Fruit fly (Drosophila melanogaster) whole organism, prepupa: ENCODE data around the gene CG34175.

Source experiments
- CG10631 ChIP-seq: fragments of 200-800 bp; sonication (Bioruptor generic); optimal IDR thresholded peaks from 2 replicates; lab custom pipeline; 2016; ENCODE audit warnings: missing biosample characterization, missing genetic modification characterization
- CG10669 ChIP-seq: fragments of 200-800 bp; sonication (Bioruptor generic); optimal IDR thresholded peaks from 3 replicates; lab custom pipeline; 2018; ENCODE audit warnings: missing biosample characterization, mild to moderate bottlenecking, missing genetic modification characterization, moderate library complexity
- CG11294 ChIP-seq: fragments of 200-800 bp; sonication (Bioruptor generic); IDR thresholded peaks from 2 replicates; pipeline ENCODE4 v1.3.6; 2022; ENCODE audit warnings: missing biosample characterization, missing genetic modification characterization
- CG11762 ChIP-seq: fragments of 200-800 bp; sonication (Bioruptor generic); optimal IDR thresholded peaks from 3 replicates; lab custom pipeline; 2016; ENCODE audit warnings: missing biosample characterization, missing genetic modification characterization; ENCODE audit not compliant: insufficient read depth
- CG11902 ChIP-seq: fragments of 200-800 bp; sonication (Bioruptor generic); optimal IDR thresholded peaks from 3 replicates; lab custom pipeline; 2016; ENCODE audit warnings: missing biosample characterization, missing genetic modification characterization
- CG15336 ChIP-seq: fragments of 200-800 bp; sonication (Bioruptor generic); IDR thresholded peaks from 2 replicates; pipeline ENCODE4 v1.3.6; 2022; ENCODE audit warnings: missing biosample characterization, missing genetic modification characterization
- CG1621 ChIP-seq: fragments of 200-800 bp; sonication (Bioruptor generic); optimal IDR thresholded peaks from 3 replicates; lab custom pipeline; 2018; ENCODE audit warnings: missing biosample characterization, mild to moderate bottlenecking, missing genetic modification characterization
- CG16779 ChIP-seq: fragments of 200-800 bp; sonication (Bioruptor generic); optimal IDR thresholded peaks from 3 replicates; lab custom pipeline; 2017; ENCODE audit warnings: missing biosample characterization, mild to moderate bottlenecking, missing genetic modification characterization
- CG31627 ChIP-seq: fragments of 200-800 bp; sonication (Bioruptor generic); optimal IDR thresholded peaks from 3 replicates; lab custom pipeline; 2016; ENCODE audit warnings: missing biosample characterization, missing genetic modification characterization
- CG32006 ChIP-seq: fragments of 200-800 bp; sonication (Bioruptor generic); optimal IDR thresholded peaks from 3 replicates; lab custom pipeline; 2017; ENCODE audit warnings: missing biosample characterization, mild to moderate bottlenecking, missing genetic modification characterization
- CG34406 ChIP-seq: fragments of 200-800 bp; sonication (Bioruptor generic); optimal IDR thresholded peaks from 3 replicates; lab custom pipeline; 2016; ENCODE audit warnings: missing biosample characterization, missing genetic modification characterization
- CG3919 ChIP-seq: fragments of 200-800 bp; sonication (Bioruptor generic); optimal IDR thresholded peaks from 3 replicates; lab custom pipeline; 2016; ENCODE audit warnings: missing biosample characterization, missing genetic modification characterization
- CG4318 ChIP-seq: fragments of 200-800 bp; sonication (Bioruptor generic); optimal IDR thresholded peaks from 3 replicates; lab custom pipeline; 2017; ENCODE audit warnings: missing biosample characterization, mild to moderate bottlenecking, missing genetic modification characterization
- CG6163 ChIP-seq: fragments of 200-800 bp; sonication (Bioruptor generic); IDR thresholded peaks from 3 replicates; pipeline ENCODE4 v1.3.6; 2022; ENCODE audit warnings: missing biosample characterization, missing genetic modification characterization
- CG6276 ChIP-seq: fragments of 200-800 bp; sonication (Bioruptor generic); optimal IDR thresholded peaks from 2 replicates; lab custom pipeline; 2017; ENCODE audit warnings: missing biosample characterization, mild to moderate bottlenecking, missing genetic modification characterization
- CG6792 ChIP-seq: fragments of 200-800 bp; sonication (Bioruptor generic); optimal IDR thresholded peaks from 3 replicates; lab custom pipeline; 2016; ENCODE audit warnings: missing biosample characterization, missing genetic modification characterization
- CG6808 ChIP-seq: fragments of 200-800 bp; sonication (Bioruptor generic); optimal IDR thresholded peaks from 3 replicates; lab custom pipeline; 2017; ENCODE audit warnings: missing biosample characterization, missing genetic modification characterization, mild to moderate bottlenecking, moderate library complexity, missing genetic modification reagents
- CG6854 ChIP-seq: fragments of 200-800 bp; sonication (Bioruptor generic); optimal IDR thresholded peaks from 2 replicates; lab custom pipeline; 2017; ENCODE audit warnings: missing biosample characterization, mild to moderate bottlenecking, missing genetic modification characterization
- CG7368 ChIP-seq: fragments of 200-800 bp; sonication (Bioruptor generic); optimal IDR thresholded peaks from 3 replicates; lab custom pipeline; 2016; ENCODE audit warnings: missing biosample characterization, missing genetic modification characterization
- CG8119 ChIP-seq: fragments of 200-800 bp; sonication (Bioruptor generic); IDR thresholded peaks from 3 replicates; pipeline ENCODE4 v1.3.6; 2022; ENCODE audit warnings: missing biosample characterization, missing genetic modification characterization
- CG8319 ChIP-seq: fragments of 200-800 bp; sonication (Bioruptor generic); optimal IDR thresholded peaks from 3 replicates; lab custom pipeline; 2016; ENCODE audit warnings: missing biosample characterization, missing genetic modification characterization
- CG8632 ChIP-seq: fragments of 200-800 bp; sonication (Bioruptor generic); optimal IDR thresholded peaks from 3 replicates; lab custom pipeline; 2016; ENCODE audit warnings: missing biosample characterization, missing genetic modification characterization
- CG9139 ChIP-seq: fragments of 200-800 bp; sonication (Bioruptor generic); optimal IDR thresholded peaks from 3 replicates; lab custom pipeline; 2017; ENCODE audit warnings: missing biosample characterization, mild to moderate bottlenecking, missing genetic modification characterization
- Eip75B ChIP-seq: fragments of 200-800 bp; sonication (Bioruptor generic); optimal IDR thresholded peaks from 3 replicates; lab custom pipeline; 2016; ENCODE audit warnings: missing biosample characterization, missing genetic modification characterization
- Ets21C ChIP-seq: fragments of 200-800 bp; sonication (Bioruptor generic); optimal IDR thresholded peaks from 3 replicates; lab custom pipeline; 2016; ENCODE audit warnings: missing biosample characterization, missing genetic modification characterization
- Ets96B ChIP-seq: fragments of 200-800 bp; optimal IDR thresholded peaks from 2 replicates; lab custom pipeline; 2019; ENCODE audit warnings: missing biosample characterization, mild to moderate bottlenecking, missing genetic modification characterization, moderate library complexity
- Gug ChIP-seq: fragments of 200-800 bp; sonication (Bioruptor generic); IDR thresholded peaks from 2 replicates; pipeline ENCODE4 v1.3.6; 2022; ENCODE audit warnings: missing biosample characterization, missing genetic modification characterization
- Hr39 ChIP-seq: fragments of 200-800 bp; sonication (Bioruptor generic); optimal IDR thresholded peaks from 2 replicates; lab custom pipeline; 2016; ENCODE audit warnings: missing biosample characterization, missing genetic modification characterization
- Hr4 ChIP-seq: fragments of 200-800 bp; sonication (Bioruptor generic); optimal IDR thresholded peaks from 3 replicates; lab custom pipeline; 2016; ENCODE audit warnings: missing biosample characterization, missing genetic modification characterization
- Lpt ChIP-seq: fragments of 200-800 bp; sonication (Bioruptor generic); optimal IDR thresholded peaks from 3 replicates; lab custom pipeline; 2016; ENCODE audit warnings: missing biosample characterization, missing genetic modification characterization
- OdsH ChIP-seq: fragments of 200-800 bp; sonication (Bioruptor generic); optimal IDR thresholded peaks from 3 replicates; lab custom pipeline; 2016; ENCODE audit warnings: missing biosample characterization, missing genetic modification characterization
- Smox ChIP-seq: fragments of 200-800 bp; sonication (Bioruptor generic); optimal IDR thresholded peaks from 3 replicates; lab custom pipeline; 2016; ENCODE audit warnings: missing biosample characterization, missing genetic modification characterization
- achi ChIP-seq: fragments of 200-800 bp; sonication (Bioruptor generic); optimal IDR thresholded peaks from 3 replicates; lab custom pipeline; 2016; ENCODE audit warnings: missing biosample characterization, missing genetic modification characterization
- acj6 ChIP-seq: fragments of 200-800 bp; sonication (Bioruptor generic); optimal IDR thresholded peaks from 3 replicates; lab custom pipeline; 2016; ENCODE audit warnings: missing biosample characterization, missing genetic modification characterization
- cyc ChIP-seq: fragments of 200-800 bp; sonication (Bioruptor generic); optimal IDR thresholded peaks from 3 replicates; lab custom pipeline; 2016; ENCODE audit warnings: missing biosample characterization, missing genetic modification characterization
- dac ChIP-seq: fragments of 200-800 bp; sonication (Bioruptor generic); optimal IDR thresholded peaks from 2 replicates; lab custom pipeline; 2017; ENCODE audit warnings: missing biosample characterization, mild to moderate bottlenecking, missing genetic modification characterization
- dsx ChIP-seq: fragments of 200-800 bp; optimal IDR thresholded peaks from 3 replicates; lab custom pipeline; 2019; ENCODE audit warnings: missing biosample characterization, mild to moderate bottlenecking, missing genetic modification characterization, moderate library complexity; ENCODE audit not compliant: poor library complexity, severe bottlenecking
- esn ChIP-seq: fragments of 200-800 bp; sonication (Bioruptor generic); optimal IDR thresholded peaks from 2 replicates; lab custom pipeline; 2016; ENCODE audit warnings: missing biosample characterization, mild to moderate bottlenecking, missing genetic modification characterization, moderate library complexity
- fd59A ChIP-seq: fragments of 200-800 bp; sonication (Bioruptor generic); optimal IDR thresholded peaks from 2 replicates; lab custom pipeline; 2017; ENCODE audit warnings: missing biosample characterization, mild to moderate bottlenecking, missing genetic modification characterization, missing genetic modification reagents
- fd85E ChIP-seq: fragments of 200-800 bp; sonication (Bioruptor generic); optimal IDR thresholded peaks from 3 replicates; lab custom pipeline; 2016; ENCODE audit warnings: missing biosample characterization, missing genetic modification characterization
- fkh ChIP-seq: fragments of 200-800 bp; sonication (Bioruptor generic); optimal IDR thresholded peaks from 3 replicates; lab custom pipeline; 2017; ENCODE audit warnings: missing biosample characterization, mild to moderate bottlenecking, missing genetic modification characterization, moderate library complexity
- lz ChIP-seq: fragments of 200-800 bp; sonication (Bioruptor generic); optimal IDR thresholded peaks from 3 replicates; lab custom pipeline; 2016; ENCODE audit warnings: missing biosample characterization, missing genetic modification characterization
- net ChIP-seq: fragments of 200-800 bp; sonication (Bioruptor generic); optimal IDR thresholded peaks from 3 replicates; lab custom pipeline; 2016; ENCODE audit warnings: missing biosample characterization, missing genetic modification characterization
- pdm3 ChIP-seq: fragments of 200-800 bp; sonication (Bioruptor generic); optimal IDR thresholded peaks from 3 replicates; lab custom pipeline; 2016; ENCODE audit warnings: missing biosample characterization, missing genetic modification characterization
- salr ChIP-seq, 2 experiments: fragments of 200-800 bp; sonication (Bioruptor generic); optimal IDR thresholded peaks; 3 replicates each; lab custom pipeline; 2016 to 2018; ENCODE audit warnings: missing biosample characterization in 2 of 2, missing genetic modification characterization in 2 of 2, mild to moderate bottlenecking in 1 of 2
- spab ChIP-seq: fragments of 200-800 bp; sonication (Bioruptor generic); optimal IDR thresholded peaks from 2 replicates; lab custom pipeline; 2017; ENCODE audit warnings: missing biosample characterization, mild to moderate bottlenecking, missing genetic modification characterization, missing genetic modification reagents
- ss ChIP-seq, 2 experiments: fragments of 200-800 bp; sonication (Bioruptor generic); optimal IDR thresholded peaks; 2 replicates in 1 of 2; 3 replicates in 1 of 2; lab custom pipeline; 2017 to 2018; ENCODE audit warnings: mild to moderate bottlenecking in 2 of 2, missing biosample characterization in 2 of 2, missing genetic modification characterization in 2 of 2, moderate library complexity in 1 of 2
- svp ChIP-seq: fragments of 200-800 bp; sonication (Bioruptor generic); peaks from one replicate; lab custom pipeline; 2016; ENCODE audit warnings: missing biosample characterization, missing genetic modification characterization
- topi ChIP-seq: fragments of 200-800 bp; sonication (Bioruptor generic); optimal IDR thresholded peaks from 3 replicates; lab custom pipeline; 2016; ENCODE audit warnings: missing biosample characterization, missing genetic modification characterization

The CG34175 gene

DNA sequence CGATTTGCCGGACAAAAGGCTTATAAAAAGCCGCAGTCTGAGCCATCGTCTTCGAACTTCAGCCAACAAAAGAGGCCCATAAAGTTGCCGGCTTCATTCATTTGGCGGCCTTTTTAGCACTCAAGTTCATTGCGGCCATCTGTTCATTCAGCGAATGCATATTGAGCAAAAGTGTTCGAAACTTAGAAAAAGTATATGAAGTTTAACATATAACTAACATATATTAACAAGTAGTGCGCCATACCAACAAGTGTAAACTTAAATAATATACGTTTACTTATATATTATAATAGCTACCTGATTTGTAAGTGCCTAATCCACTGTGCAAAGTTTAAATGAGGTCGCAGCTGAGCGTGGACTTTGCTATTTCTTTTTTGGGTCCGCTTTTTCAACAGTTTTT lies 38.5 kb downstream of the CG34175 start (continued):
- TF ChIP-seq CG8119 (GFP tag; lab: Robert Waterston, UW) (peak; percentile 68), CG6808 (GFP tag; lab: Kevin White, UChicago) (no peak), CG32006 (peak; percentile 47), CG3919 (GFP tag; lab: Kevin White, UChicago) (no peak), CG10669 (GFP tag; lab: Kevin White, UChicago) (no peak), fd59A (GFP tag; lab: Kevin White, UChicago) (no peak), pdm3 (GFP tag; lab: Kevin White, UChicago) (peak; percentile 17)

dm6 chr2L:3437068-3437467 lies 39.2 kb downstream of the CG34175 start:
- TF ChIP-seq CG31627 (GFP tag; lab: Kevin White, UChicago) (peak; percentile 87), CG34406 (GFP tag; lab: Kevin White, UChicago) (peak; percentile 70), esn (GFP tag; lab: Kevin White, UChicago) (peak; percentile 96), CG6276 (GFP tag; lab: Kevin White, UChicago) (peak; percentile 82), fkh (GFP tag; lab: Kevin White, UChicago) (no peak), cyc (GFP tag; lab: Kevin White, UChicago) (peak; percentile 75), Ets21C (GFP tag; lab: Kevin White, UChicago) (peak; percentile 89), CG16779 (tag; lab: Kevin White, UChicago) (peak; percentile 34), CG8319 (GFP tag; lab: Kevin White, UChicago) (peak; percentile 35), CG11902 (GFP tag; lab: Kevin White, UChicago) (peak; percentile 15), achi (GFP tag; lab: Kevin White, UChicago) (peak; percentile 83), Smox (GFP tag; lab: Kevin White, UChicago) (peak; percentile 83), dac (GFP tag; lab: Kevin White, UChicago) (peak; percentile 84), CG4318 (GFP tag; lab: Kevin White, UChicago) (peak; percentile 57), Gug (peak; percentile 69), Hr39 (GFP tag; lab: Kevin White, UChicago) (peak; percentile 83), CG6792 (GFP tag; lab: Kevin White, UChicago) (peak; percentile 86), pdm3 (GFP tag; lab: Kevin White, UChicago) (peak; percentile 92), CG10631 (GFP tag; lab: Kevin White, UChicago) (peak; percentile 83), Lpt (GFP tag; lab: Kevin White, UChicago) (peak; percentile 70), OdsH (peak; percentile 93), spab (GFP tag; lab: Kevin White, UChicago) (peak; percentile 31), Hr4 (GFP tag; lab: Kevin White, UChicago) (peak; percentile 88), CG7368 (GFP tag; lab: Kevin White, UChicago) (peak; percentile 71), CG6854 (no peak), Eip75B (GFP tag; lab: Kevin White, UChicago) (peak; percentile 80), salr (GFP tag; optimal IDR thresholded peaks at IDR 0.05; lab: Kevin White, UChicago) (peak; percentile 59 to 81), dsx (peak; percentile 71), CG8632 (GFP tag; lab: Kevin White, UChicago) (peak; percentile 66), fd59A (GFP tag; lab: Kevin White, UChicago) (peak; percentile 78), CG6163 (GFP tag; lab: Robert Waterston, UW) (peak; percentile 95), lz (peak; percentile 84), fd85E (GFP tag; lab: Kevin White, UChicago) (peak; percentile 11), CG3919 (GFP tag; lab: Kevin White, UChicago) (peak; percentile 79), svp (GFP tag; lab: Kevin White, UChicago) (peak; percentile 86), CG32006 (peak; percentile 81), ss (GFP tag; optimal IDR thresholded peaks at IDR 0.05; lab: Kevin White, UChicago) (peak; percentile 46 to 68), CG1621 (tag; lab: Kevin White, UChicago) (peak; percentile 76), CG10669 (GFP tag; lab: Kevin White, UChicago) (peak; percentile 52), acj6 (GFP tag; lab: Kevin White, UChicago) (peak; percentile 76), net (GFP tag; lab: Kevin White, UChicago) (peak; percentile 73), topi (GFP tag; lab: Kevin White, UChicago) (peak; percentile 83), CG11294 (GFP tag; lab: Robert Waterston, UW) (peak; percentile 63), CG11762 (GFP tag; lab: Kevin White, UChicago) (peak; percentile 63), CG9139 (GFP tag; lab: Kevin White, UChicago) (no peak), CG15336 (peak; percentile 94), Ets96B (peak; percentile 63)
